Worm (Caenorhabditis elegans) whole organism, L4/young adult: ENCODE results near the gene bca-2.

Source experiments
- W03F9.2 ChIP-seq: fragments of 150-350 bp; optimal IDR thresholded peaks from 2 replicates; lab custom pipeline; 2014; ENCODE audit warnings: missing biosample characterization, missing genetic modification characterization
- him-1 ChIP-seq: sonication (generic microtip); optimal IDR thresholded peaks from 2 replicates; lab custom pipeline; 2016; ENCODE audit warnings: missing genotype, missing genetic modification reagents, missing genetic modification characterization, missing compliant biosample characterization

ce11 chrIV:17103116-17103515 lies 3.1 kb upstream of the bca-2 start:
- TF ChIP-seq him-1 (no peak), W03F9.2 (tag; lab: Kevin White, UChicago) (no peak)
